Fruit fly (Drosophila melanogaster) whole organism, embryonic: ENCODE measurements around the gene CG43867.

Source experiments
- Abd-B ChIP-seq: fragments of 200-800 bp; sonication (Bioruptor generic); optimal IDR thresholded peaks from 2 replicates; lab custom pipeline; 2018; ENCODE audit warnings: missing biosample characterization, mild to moderate bottlenecking, missing genetic modification characterization, moderate library complexity
- Asciz ChIP-seq: fragments of 200-800 bp; sonication (Bioruptor generic); optimal IDR thresholded peaks from 2 replicates; lab custom pipeline; 2017; ENCODE audit warnings: missing biosample characterization, mild to moderate bottlenecking, missing genetic modification characterization, missing genetic modification reagents
- B-H2 ChIP-seq: fragments of 200-800 bp; sonication (Bioruptor generic); optimal IDR thresholded peaks from 2 replicates; lab custom pipeline; 2018; ENCODE audit warnings: missing biosample characterization, mild to moderate bottlenecking, missing genetic modification characterization
- CG10147 ChIP-seq: fragments of 200-800 bp; sonication (Bioruptor generic); optimal IDR thresholded peaks from 2 replicates; lab custom pipeline; 2019; ENCODE audit warnings: missing biosample characterization, mild to moderate bottlenecking, missing genetic modification characterization, moderate library complexity
- CG10431 ChIP-seq: fragments of 200-800 bp; sonication (Bioruptor generic); optimal IDR thresholded peaks from 3 replicates; lab custom pipeline; 2018; ENCODE audit warnings: missing biosample characterization, mild to moderate bottlenecking, missing genetic modification characterization
- CG12155 ChIP-seq: fragments of 200-800 bp; sonication (Bioruptor generic); optimal IDR thresholded peaks from 3 replicates; lab custom pipeline; 2016; ENCODE audit warnings: missing biosample characterization, missing genetic modification characterization
- CG1529 ChIP-seq: fragments of 200-800 bp; sonication (Bioruptor generic); optimal IDR thresholded peaks from 3 replicates; lab custom pipeline; 2018; ENCODE audit warnings: missing biosample characterization, missing genetic modification characterization
- CG15479 ChIP-seq: fragments of 200-800 bp; sonication (Bioruptor generic); optimal IDR thresholded peaks from 3 replicates; lab custom pipeline; 2019; ENCODE audit warnings: missing biosample characterization, mild to moderate bottlenecking, missing genetic modification characterization, moderate library complexity
- CG16863 ChIP-seq: fragments of 200-800 bp; sonication (Bioruptor generic); optimal IDR thresholded peaks from 3 replicates; lab custom pipeline; 2016; ENCODE audit warnings: missing biosample characterization, missing genetic modification characterization
- CG17385 ChIP-seq: fragments of 200-800 bp; sonication (Bioruptor generic); optimal IDR thresholded peaks from 3 replicates; lab custom pipeline; 2018; ENCODE audit warnings: missing biosample characterization, mild to moderate bottlenecking, missing genetic modification characterization
- CG1792 ChIP-seq: fragments of 200-800 bp; sonication (Bioruptor generic); optimal IDR thresholded peaks from 2 replicates; lab custom pipeline; 2016; ENCODE audit warnings: missing biosample characterization, missing genetic modification characterization
- CG31365 ChIP-seq: fragments of 200-800 bp; sonication (Bioruptor generic); optimal IDR thresholded peaks from 2 replicates; lab custom pipeline; 2018; ENCODE audit warnings: missing biosample characterization, mild to moderate bottlenecking, missing genetic modification characterization
- CG3407 ChIP-seq: fragments of 200-800 bp; sonication (Bioruptor generic); optimal IDR thresholded peaks from 2 replicates; lab custom pipeline; 2018; ENCODE audit warnings: missing biosample characterization, mild to moderate bottlenecking, missing genetic modification characterization
- CG42726 ChIP-seq: fragments of 200-800 bp; sonication (Bioruptor generic); IDR thresholded peaks from 2 replicates; pipeline ENCODE4 v1.3.6; 2022; ENCODE audit warnings: missing biosample characterization, missing genetic modification characterization; ENCODE audit not compliant: partially characterized antibody
- CG7745 ChIP-seq: fragments of 200-800 bp; sonication (Bioruptor generic); optimal IDR thresholded peaks from 2 replicates; lab custom pipeline; 2018; ENCODE audit warnings: missing biosample characterization, mild to moderate bottlenecking, missing genetic modification characterization, moderate library complexity
- CG7963 ChIP-seq: fragments of 200-800 bp; sonication (Bioruptor generic); IDR thresholded peaks from 3 replicates; pipeline ENCODE4 v1.3.6; 2022; ENCODE audit warnings: missing biosample characterization, missing genetic modification characterization; ENCODE audit not compliant: partially characterized antibody
- CG7987 ChIP-seq: fragments of 200-800 bp; sonication (Bioruptor generic); optimal IDR thresholded peaks from 2 replicates; lab custom pipeline; 2018; ENCODE audit warnings: missing biosample characterization, mild to moderate bottlenecking, missing genetic modification characterization, moderate library complexity
- CG8089 ChIP-seq: fragments of 200-800 bp; sonication (Bioruptor generic); optimal IDR thresholded peaks from 3 replicates; lab custom pipeline; 2016; ENCODE audit warnings: missing biosample characterization, missing genetic modification characterization
- CG9727 ChIP-seq: fragments of 200-800 bp; sonication (Bioruptor generic); optimal IDR thresholded peaks from 3 replicates; lab custom pipeline; 2017; ENCODE audit warnings: missing biosample characterization, mild to moderate bottlenecking, missing genetic modification characterization
- CrebB ChIP-seq: fragments of 200-800 bp; sonication (Bioruptor generic); optimal IDR thresholded peaks from 3 replicates; lab custom pipeline; 2018; ENCODE audit warnings: missing biosample characterization, mild to moderate bottlenecking, missing genetic modification characterization
- D ChIP-seq, 2 experiments: fragments of 200-800 bp in 1 of 2; fragments of >200 bp in 1 of 2; sonication (Bioruptor generic) in 1 of 2; optimal IDR thresholded peaks; 2 replicates in 1 of 2; 3 replicates in 1 of 2; lab custom pipeline; 2017; ENCODE audit warnings: mild to moderate bottlenecking in 1 of 2, missing biosample characterization in 1 of 2, missing genetic modification characterization in 1 of 2, missing genetic modification reagents in 1 of 2
- Elba2 ChIP-seq: fragments of 200-800 bp; sonication (Bioruptor generic); optimal IDR thresholded peaks from 3 replicates; lab custom pipeline; 2016; ENCODE audit warnings: missing biosample characterization, missing genetic modification characterization
- Fer1 ChIP-seq: fragments of 200-800 bp; sonication (Bioruptor generic); optimal IDR thresholded peaks from 2 replicates; lab custom pipeline; 2017; ENCODE audit warnings: missing biosample characterization, mild to moderate bottlenecking, missing genetic modification characterization
- Hmr ChIP-seq: fragments of 200-800 bp; sonication (Bioruptor generic); optimal IDR thresholded peaks from 3 replicates; lab custom pipeline; 2017; ENCODE audit warnings: mild to moderate bottlenecking, missing biosample characterization, missing genetic modification reagents, missing genetic modification characterization
- MBD-R2 ChIP-seq: fragments of 200-800 bp; sonication (Bioruptor generic); IDR thresholded peaks from 2 replicates; pipeline ENCODE4 v1.3.6; 2022; ENCODE audit warnings: missing biosample characterization, missing genetic modification characterization
- Med ChIP-seq: fragments of 200-800 bp; sonication (Bioruptor generic); peaks from one replicate; lab custom pipeline; 2016; ENCODE audit warnings: missing biosample characterization, missing genetic modification characterization, mild to moderate bottlenecking, inconsistent platforms, moderate library complexity
- Nf-YB ChIP-seq: fragments of 200-800 bp; sonication (Bioruptor generic); optimal IDR thresholded peaks from 3 replicates; lab custom pipeline; 2019; ENCODE audit warnings: missing biosample characterization, mild to moderate bottlenecking, missing genetic modification characterization, moderate library complexity
- Nf-YC ChIP-seq: fragments of 200-800 bp; optimal IDR thresholded peaks from 3 replicates; lab custom pipeline; 2019; ENCODE audit warnings: missing biosample characterization, mild to moderate bottlenecking, missing genetic modification characterization, moderate library complexity
- Stat92E ChIP-seq, 3 experiments: fragments of >200 bp in 2 of 3; fragments of 200-800 bp in 1 of 3; sonication (Bioruptor generic) in 1 of 3; optimal IDR thresholded peaks; 2 replicates each; lab custom pipeline; 2017 to 2019; ENCODE audit warnings: missing biosample characterization in 3 of 3, missing genetic modification characterization in 3 of 3, mild to moderate bottlenecking in 1 of 3, moderate library complexity in 1 of 3
- ase ChIP-seq: fragments of 200-800 bp; sonication (Bioruptor generic); IDR thresholded peaks from 3 replicates; pipeline ENCODE4 v1.3.6; 2022; ENCODE audit warnings: missing biosample characterization, missing genetic modification characterization
- bbx ChIP-seq: fragments of 200-800 bp; sonication (Bioruptor generic); IDR thresholded peaks from 2 replicates; pipeline ENCODE4 v1.3.6; 2022; ENCODE audit warnings: missing biosample characterization, missing genetic modification characterization; ENCODE audit not compliant: partially characterized antibody
- btn ChIP-seq: fragments of 200-800 bp; sonication (Bioruptor generic); optimal IDR thresholded peaks from 2 replicates; lab custom pipeline; 2016; ENCODE audit warnings: missing biosample characterization, missing genetic modification characterization
- cato ChIP-seq: fragments of 200-800 bp; sonication (Bioruptor generic); optimal IDR thresholded peaks from 2 replicates; lab custom pipeline; 2016; ENCODE audit warnings: missing biosample characterization, missing genetic modification characterization, borderline replicate concordance
- dpn ChIP-seq, 2 experiments: fragments of 200-800 bp; sonication (Bioruptor generic); optimal IDR thresholded peaks; 3 replicates each; lab custom pipeline; 2016; ENCODE audit warnings: missing biosample characterization in 2 of 2, missing genetic modification characterization in 2 of 2
- gcm ChIP-seq: fragments of 200-800 bp; sonication (Bioruptor generic); optimal IDR thresholded peaks from 2 replicates; lab custom pipeline; 2019; ENCODE audit warnings: missing biosample characterization, mild to moderate bottlenecking, missing genetic modification characterization, moderate library complexity
- gfzf ChIP-seq: fragments of 200-800 bp; sonication (Bioruptor generic); optimal IDR thresholded peaks from 2 replicates; lab custom pipeline; 2016; ENCODE audit warnings: missing biosample characterization, mild to moderate bottlenecking, missing genetic modification characterization, moderate library complexity
- gro ChIP-seq: fragments of 200-800 bp; sonication (Bioruptor generic); optimal IDR thresholded peaks from 2 replicates; lab custom pipeline; 2016; ENCODE audit warnings: missing biosample characterization, missing genetic modification characterization
- hth ChIP-seq: fragments of >200 bp; optimal IDR thresholded peaks from 2 replicates; lab custom pipeline; 2017; ENCODE audit warnings: inconsistent platforms
- insv ChIP-seq, 2 experiments: fragments of 200-800 bp; sonication (Bioruptor generic); optimal IDR thresholded peaks; 3 replicates each; lab custom pipeline; 2016 to 2018; ENCODE audit warnings: missing biosample characterization in 2 of 2, missing genetic modification characterization in 2 of 2
- inv ChIP-seq: fragments of 200-800 bp; sonication (Bioruptor generic); IDR thresholded peaks from 2 replicates; pipeline ENCODE4 v1.3.6; 2022; ENCODE audit warnings: missing biosample characterization, missing genetic modification characterization; ENCODE audit not compliant: partially characterized antibody
- lilli ChIP-seq: fragments of 200-800 bp; sonication (Bioruptor generic); optimal IDR thresholded peaks from 3 replicates; lab custom pipeline; 2016; ENCODE audit warnings: missing biosample characterization, missing genetic modification characterization
- p53 ChIP-seq: fragments of 200-800 bp; sonication (Bioruptor generic); optimal IDR thresholded peaks from 2 replicates; lab custom pipeline; 2016; ENCODE audit warnings: missing biosample characterization, missing genetic modification characterization
- sd ChIP-seq: fragments of 200-800 bp; sonication (Bioruptor generic); optimal IDR thresholded peaks from 3 replicates; lab custom pipeline; 2018; ENCODE audit warnings: missing biosample characterization, mild to moderate bottlenecking, missing genetic modification characterization, moderate library complexity
- slbo ChIP-seq: fragments of 200-800 bp; sonication (Bioruptor generic); IDR thresholded peaks from 2 replicates; pipeline ENCODE4 v1.3.6; 2022; ENCODE audit warnings: missing biosample characterization, missing genetic modification characterization
- tgo ChIP-seq: fragments of 200-800 bp; sonication (Bioruptor generic); IDR thresholded peaks from 3 replicates; pipeline ENCODE4 v1.3.6; 2022; ENCODE audit warnings: missing biosample characterization, missing genetic modification characterization
- trh ChIP-seq: fragments of 200-800 bp; sonication (Bioruptor generic); optimal IDR thresholded peaks from 2 replicates; lab custom pipeline; 2016; ENCODE audit warnings: missing biosample characterization, missing genetic modification characterization
- zen ChIP-seq: fragments of 200-800 bp; sonication (Bioruptor generic); optimal IDR thresholded peaks from 3 replicates; lab custom pipeline; 2018; ENCODE audit warnings: missing biosample characterization, mild to moderate bottlenecking, missing genetic modification characterization, moderate library complexity
- zfh1 ChIP-seq: fragments of 200-800 bp; sonication (Bioruptor generic); IDR thresholded peaks from 3 replicates; pipeline ENCODE4 v1.3.6; 2022; ENCODE audit warnings: missing biosample characterization, missing genetic modification characterization

Gene CG43867

dm6 chrX:758892-759621 lies 168.7 kb downstream of the CG43867 start, which contains the start of gene CG5273 (continued):
- peak; percentile 39 for TF ChIP-seq p53 (GFP tag; lab: Kevin White, UChicago)
- TF ChIP-seq Nf-YB (GFP tag; lab: Kevin White, UChicago), result peak; percentile 97
- no peak for TF ChIP-seq hth
- peak; percentile 78 for TF ChIP-seq Hmr (GFP tag; lab: Kevin White, UChicago)
- TF ChIP-seq tgo, result no peak
- peak; percentile 53 for TF ChIP-seq CG7987 (GFP tag; lab: Kevin White, UChicago)
- TF ChIP-seq dpn (GFP tag; optimal IDR thresholded peaks at IDR 0.05; lab: Kevin White, UChicago), result peak in 1 of 2 experiments; percentile 18
- no peak for TF ChIP-seq trh (GFP tag; lab: Kevin White, UChicago)
- TF ChIP-seq zen (tag; lab: Kevin White, UChicago), result peak; percentile 38
- peak in 1 of 2 experiments; percentile 78 for TF ChIP-seq insv (GFP tag; optimal IDR thresholded peaks at IDR 0.05; lab: Kevin White, UChicago)
- TF ChIP-seq cato (GFP tag; lab: Kevin White, UChicago), result no peak
- TF ChIP-seq CG10431, result peak; percentile 64
- TF ChIP-seq CG10147 (GFP tag; lab: Kevin White, UChicago), result peak; percentile 7
- no peak for TF ChIP-seq CG17385
- TF ChIP-seq B-H2, result peak; percentile 66
- peak; percentile 38 for TF ChIP-seq CrebB (tag; lab: Kevin White, UChicago)
- TF ChIP-seq CG16863 (GFP tag; lab: Kevin White, UChicago), result no peak
- TF ChIP-seq MBD-R2, result peak; percentile 79
- TF ChIP-seq Elba2 (GFP tag; lab: Kevin White, UChicago), result peak; percentile 99
- peak; percentile 60 for TF ChIP-seq gro (GFP tag; lab: Kevin White, UChicago)
- no peak for TF ChIP-seq CG3407 (GFP tag; lab: Kevin White, UChicago)
- peak; percentile 51 for TF ChIP-seq slbo (GFP tag; lab: Robert Waterston, UW)
- peak; percentile 98 for TF ChIP-seq gfzf (GFP tag; lab: Kevin White, UChicago)
- peak; percentile 0 for TF ChIP-seq Asciz
- TF ChIP-seq inv (GFP tag; lab: Robert Waterston, UW), result peak; percentile 85
- peak; percentile 53 for TF ChIP-seq sd (tag; lab: Kevin White, UChicago)
- no peak for TF ChIP-seq CG1792 (GFP tag; lab: Kevin White, UChicago)
- no peak for TF ChIP-seq CG8089 (GFP tag; lab: Kevin White, UChicago)
- TF ChIP-seq CG31365, result no peak
- TF ChIP-seq CG42726 (GFP tag; lab: Robert Waterston, UW), result peak; percentile 85
- TF ChIP-seq btn (GFP tag; lab: Kevin White, UChicago), result no peak
- TF ChIP-seq CG7745 (tag; lab: Kevin White, UChicago), result peak; percentile 68
- peak; percentile 93 for TF ChIP-seq Med (GFP tag; lab: Kevin White, UChicago)
- no peak for TF ChIP-seq D (optimal IDR thresholded peaks at IDR 0.05; lab: Kevin White, UChicago)
- TF ChIP-seq D (GFP tag; optimal IDR thresholded peaks at IDR 0.05; lab: Kevin White, UChicago), result no peak
- TF ChIP-seq Nf-YC (tag; lab: Kevin White, UChicago), result peak; percentile 99
- TF ChIP-seq CG15479 (GFP tag; lab: Kevin White, UChicago), result no peak
- peak; percentile 22; the same call in 1 of the 3 replicates for TF ChIP-seq zfh1 (GFP tag; lab: Robert Waterston, UW)
- TF ChIP-seq lilli (GFP tag; lab: Kevin White, UChicago), result peak; percentile 20
- peak; percentile 17 for TF ChIP-seq CG9727 (GFP tag; lab: Kevin White, UChicago)
- TF ChIP-seq CG1529 (GFP tag; lab: Kevin White, UChicago), result no peak
- peak; percentile 60 for TF ChIP-seq Abd-B (GFP tag; lab: Kevin White, UChicago)
- TF ChIP-seq Stat92E (GFP tag; optimal IDR thresholded peaks at IDR 0.05; lab: Kevin White, UChicago), result peak in 1 of 3 experiments; percentile 84
- TF ChIP-seq gcm (GFP tag; lab: Kevin White, UChicago), result no peak
- no peak for TF ChIP-seq ase (GFP tag; lab: Robert Waterston, UW)
- TF ChIP-seq bbx (GFP tag; lab: Robert Waterston, UW), result peak; percentile 97
- TF ChIP-seq CG7963 (GFP tag; lab: Robert Waterston, UW), result peak; percentile 93
- TF ChIP-seq Fer1 (GFP tag; lab: Kevin White, UChicago), result no peak
- no peak for TF ChIP-seq CG12155
